Worm (Caenorhabditis elegans): ENCODE results near the gene Y57G11C.3.

Y57G11C.3 gene

DNA sequence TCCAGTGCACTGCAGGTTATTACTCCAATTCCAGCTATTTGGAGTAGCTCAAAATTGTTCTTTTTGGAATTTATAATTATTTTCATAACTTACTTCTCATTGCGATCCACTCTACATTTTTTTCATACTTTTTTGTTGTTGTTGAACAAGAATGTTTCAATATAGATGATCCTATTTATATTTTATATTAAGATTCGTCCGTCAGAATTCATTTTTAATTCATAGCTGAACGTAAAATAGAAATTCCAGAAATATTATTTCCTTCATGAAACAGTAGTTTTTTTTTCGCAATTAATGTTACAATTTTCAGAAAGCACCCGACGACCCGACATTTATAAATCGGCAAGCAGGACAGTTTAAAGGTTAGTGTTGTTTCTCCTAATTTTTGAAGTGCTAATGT is 39.8 kb upstream of the Y57G11C.3 start, which contains the start of gene Y57G11C.42:
Gene Y57G11C.42, plus strand, starts transcription at position 301 of the 400 bp plus-strand sequence.
- TF ChIP-seq mml-1 (tag; optimal IDR thresholded peaks at IDR 0.05) (no peak), ztf-4 (tag; optimal IDR thresholded peaks at IDR 0.05) (no peak), R02D3.7 (tag; optimal IDR thresholded peaks at IDR 0.05) (no peak), jun-1 (tag; optimal IDR thresholded peaks at IDR 0.05) (no peak), fkh-10 (GFP tag; optimal IDR thresholded peaks at IDR 0.05) (no peak), aly-2 (tag; optimal IDR thresholded peaks at IDR 0.05) (no peak), lsy-12 (tag; optimal IDR thresholded peaks at IDR 0.05) (no peak), daf-12 (tag; optimal IDR thresholded peaks at IDR 0.05) (no peak), ztf-11 (tag; optimal IDR thresholded peaks at IDR 0.05) (no peak), fkh-2 (tag; optimal IDR thresholded peaks at IDR 0.05) (no peak), nfya-1 (tag; optimal IDR thresholded peaks at IDR 0.05; ENCODE audit: insufficient read depth) (no peak), unc-39 (tag; optimal IDR thresholded peaks at IDR 0.05) (no peak), ama-1 (optimal IDR thresholded peaks at IDR 0.05) (no peak), nhr-12 (tag; optimal IDR thresholded peaks at IDR 0.05) (no peak), nhr-237 (tag; optimal IDR thresholded peaks at IDR 0.05) (no peak)

- no peak for TF ChIP-seq lin-39 (tag; optimal IDR thresholded peaks at IDR 0.05)
- TF ChIP-seq egl-27 (tag; optimal IDR thresholded peaks at IDR 0.05) = no peak
- TF ChIP-seq unc-39 (tag; optimal IDR thresholded peaks at IDR 0.05) = no peak
- TF ChIP-seq nhr-77 (tag; optimal IDR thresholded peaks at IDR 0.05) = no peak
- no peak for TF ChIP-seq eor-1 (tag; optimal IDR thresholded peaks at IDR 0.05)
- TF ChIP-seq nhr-25 (tag; optimal IDR thresholded peaks at IDR 0.05) = peak; percentile 81
- no peak for TF ChIP-seq ceh-82 (tag; optimal IDR thresholded peaks at IDR 0.05)
- TF ChIP-seq nhr-237 (tag; optimal IDR thresholded peaks at IDR 0.05) = no peak
- TF ChIP-seq fkh-2 (tag; optimal IDR thresholded peaks at IDR 0.05) = no peak
- no peak for TF ChIP-seq aly-2 (tag; optimal IDR thresholded peaks at IDR 0.05)
- peak; percentile 68 for TF ChIP-seq elt-1 (tag; optimal IDR thresholded peaks at IDR 0.05)
These were observed 38.7 kb upstream of the Y57G11C.3 start for ce11 chrIV:14729272-14729671.

- TF ChIP-seq unc-62 (GFP tag; optimal IDR thresholded peaks at IDR 0.05) (no peak), snpc-4 (tag; optimal IDR thresholded peaks at IDR 0.05) (no peak), fos-1 (tag; optimal IDR thresholded peaks at IDR 0.05) (no peak), elt-2 (tag; optimal IDR thresholded peaks at IDR 0.05) (no peak), ceh-82 (tag; optimal IDR thresholded peaks at IDR 0.05) (no peak), egl-5 (tag; optimal IDR thresholded peaks at IDR 0.05) (no peak), jun-1 (tag; optimal IDR thresholded peaks at IDR 0.05) (no peak), nhr-11 (tag; optimal IDR thresholded peaks at IDR 0.05) (no peak)
These were observed 26.1 kb upstream of the Y57G11C.3 start for ce11 chrIV:14741926-14742325.

DNA sequence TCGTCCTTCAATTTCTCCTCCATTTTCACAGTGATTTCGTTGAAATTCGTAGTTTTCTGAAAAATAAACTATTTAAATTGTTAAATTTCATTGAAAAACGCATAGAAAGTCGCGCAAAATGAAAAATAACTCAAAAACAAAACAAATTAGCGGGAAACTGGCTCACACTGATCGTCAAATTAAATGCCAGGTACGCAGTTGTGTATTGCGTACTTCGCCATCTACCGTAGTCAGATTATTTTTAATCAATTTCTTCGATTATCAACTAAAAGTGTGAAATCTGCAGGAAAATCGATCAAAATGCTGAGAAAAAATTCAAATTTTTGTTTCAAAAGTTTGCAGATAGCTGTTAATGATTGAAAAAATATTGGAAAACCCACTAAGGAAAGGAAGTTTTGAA is 13.1 kb upstream of the Y57G11C.3 start, which contains the start of gene Y57G11C.499:
Gene Y57G11C.499, minus strand, starts transcription at position 23 of the 400 bp plus-strand sequence.
- TF ChIP-seq nhr-11 (tag; optimal IDR thresholded peaks at IDR 0.05) (no peak), egl-5 (tag; optimal IDR thresholded peaks at IDR 0.05) (no peak), snpc-4 (tag; optimal IDR thresholded peaks at IDR 0.05) (no peak), ceh-16 (tag; optimal IDR thresholded peaks at IDR 0.05) (no peak)

DNA sequence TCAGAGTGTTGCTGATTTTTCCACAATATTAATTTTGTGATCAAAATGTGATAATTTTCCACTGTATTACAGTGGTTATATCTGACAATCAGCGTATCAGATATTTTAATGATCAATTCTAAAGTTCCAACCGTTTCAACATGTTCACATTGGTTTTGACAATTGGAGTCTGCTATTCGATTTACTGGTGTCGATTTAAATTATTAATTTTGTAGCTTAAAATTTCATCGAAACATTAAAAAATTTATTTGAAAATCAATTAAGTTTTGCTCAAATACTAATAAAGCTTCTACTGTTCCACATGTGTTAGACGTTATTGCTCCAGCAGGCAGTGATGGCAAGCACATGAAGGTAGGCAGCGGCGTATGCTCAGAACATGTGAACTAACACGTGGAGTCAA is 10.2 kb upstream of the Y57G11C.3 start:
- TF ChIP-seq eor-1 (tag; optimal IDR thresholded peaks at IDR 0.05) (no peak), elt-1 (tag; optimal IDR thresholded peaks at IDR 0.05) (no peak), nhr-12 (tag; optimal IDR thresholded peaks at IDR 0.05) (no peak), nhr-237 (tag; optimal IDR thresholded peaks at IDR 0.05) (no peak), pqm-1 (tag; optimal IDR thresholded peaks at IDR 0.05) (no peak), mml-1 (tag; optimal IDR thresholded peaks at IDR 0.05) (no peak), R02D3.7 (tag; optimal IDR thresholded peaks at IDR 0.05) (no peak), ztf-11 (tag; optimal IDR thresholded peaks at IDR 0.05) (no peak)

ce11 chrIV:14759662-14760061 is 8.3 kb upstream of the Y57G11C.3 start:
- TF ChIP-seq eor-1 (tag; optimal IDR thresholded peaks at IDR 0.05) = no peak
- no peak for TF ChIP-seq skn-1 (tag; optimal IDR thresholded peaks at IDR 0.05)
- TF ChIP-seq nhr-23 (tag; optimal IDR thresholded peaks at IDR 0.05) = no peak
- no peak for TF ChIP-seq nhr-11 (tag; optimal IDR thresholded peaks at IDR 0.05)
- no peak for TF ChIP-seq mml-1 (tag; optimal IDR thresholded peaks at IDR 0.05)
- no peak for TF ChIP-seq egl-27 (tag; optimal IDR thresholded peaks at IDR 0.05)
- no peak for TF ChIP-seq unc-39 (tag; optimal IDR thresholded peaks at IDR 0.05)
- TF ChIP-seq fkh-2 (tag; optimal IDR thresholded peaks at IDR 0.05) = no peak
- no peak for TF ChIP-seq egl-5 (tag; optimal IDR thresholded peaks at IDR 0.05)
